Fruit fly (Drosophila melanogaster) whole organism, embryonic: Measurements from ENCODE around the gene neur.

ENCODE experiments used
- Aef1 ChIP-seq: fragments of 200-800 bp; sonication (Bioruptor generic); IDR thresholded peaks from 3 replicates; pipeline ENCODE4 v1.3.6; 2022; ENCODE audit warnings: missing biosample characterization, missing genetic modification characterization
- Asciz ChIP-seq: fragments of 200-800 bp; sonication (Bioruptor generic); optimal IDR thresholded peaks from 2 replicates; lab custom pipeline; 2017; ENCODE audit warnings: missing biosample characterization, mild to moderate bottlenecking, missing genetic modification characterization, missing genetic modification reagents
- B-H2 ChIP-seq: fragments of 200-800 bp; sonication (Bioruptor generic); optimal IDR thresholded peaks from 2 replicates; lab custom pipeline; 2018; ENCODE audit warnings: missing biosample characterization, mild to moderate bottlenecking, missing genetic modification characterization
- CG11695 ChIP-seq: fragments of 200-800 bp; sonication (Bioruptor generic); IDR thresholded peaks from 3 replicates; pipeline ENCODE4 v1.3.6; 2022; ENCODE audit warnings: missing biosample characterization, missing genetic modification characterization
- CG13775 ChIP-seq: fragments of 200-800 bp; sonication (Bioruptor generic); optimal IDR thresholded peaks from 3 replicates; lab custom pipeline; 2017; ENCODE audit warnings: missing biosample characterization, mild to moderate bottlenecking, missing genetic modification characterization
- CG14441 ChIP-seq: fragments of 200-800 bp; sonication (Bioruptor generic); IDR thresholded peaks from 2 replicates; pipeline ENCODE4 v1.3.6; 2022; ENCODE audit warnings: missing biosample characterization, missing genetic modification characterization
- CG15601 ChIP-seq: fragments of 200-800 bp; sonication (Bioruptor generic); optimal IDR thresholded peaks from 3 replicates; lab custom pipeline; 2019; ENCODE audit warnings: missing biosample characterization, mild to moderate bottlenecking, missing genetic modification characterization, moderate library complexity
- CG15696 ChIP-seq: fragments of 200-800 bp; sonication (Bioruptor generic); optimal IDR thresholded peaks from 2 replicates; lab custom pipeline; 2019; ENCODE audit warnings: missing biosample characterization, mild to moderate bottlenecking, missing genetic modification characterization, moderate library complexity
- CG16813 ChIP-seq: fragments of 200-800 bp; sonication (Bioruptor generic); IDR thresholded peaks from 3 replicates; pipeline ENCODE4 v1.3.6; 2022; ENCODE audit warnings: missing biosample characterization, missing genetic modification characterization; ENCODE audit not compliant: partially characterized antibody
- CG17912 ChIP-seq: fragments of 200-800 bp; sonication (Bioruptor generic); optimal IDR thresholded peaks from 2 replicates; lab custom pipeline; 2018; ENCODE audit warnings: missing biosample characterization, mild to moderate bottlenecking, missing genetic modification characterization
- CG18764 ChIP-seq: fragments of 200-800 bp; sonication (Bioruptor generic); optimal IDR thresholded peaks from 3 replicates; lab custom pipeline; 2016; ENCODE audit warnings: missing biosample characterization, missing genetic modification characterization
- CG2889 ChIP-seq: fragments of 200-800 bp; sonication (Bioruptor generic); IDR thresholded peaks from 3 replicates; pipeline ENCODE4 v1.3.6; 2022; ENCODE audit warnings: missing biosample characterization, missing genetic modification characterization
- CG3281 ChIP-seq: fragments of 200-800 bp; sonication (Bioruptor generic); optimal IDR thresholded peaks from 3 replicates; lab custom pipeline; 2017; ENCODE audit warnings: missing biosample characterization, mild to moderate bottlenecking, missing genetic modification characterization
- CG34422 ChIP-seq: fragments of 200-800 bp; sonication (Bioruptor generic); IDR thresholded peaks from 3 replicates; pipeline ENCODE4 v1.3.6; 2022; ENCODE audit warnings: missing biosample characterization, missing genetic modification characterization
- CG3995 ChIP-seq: fragments of 200-800 bp; sonication (Bioruptor generic); optimal IDR thresholded peaks from 3 replicates; lab custom pipeline; 2016; ENCODE audit warnings: missing biosample characterization, missing genetic modification characterization
- CG4282 ChIP-seq: fragments of 200-800 bp; sonication (Bioruptor generic); optimal IDR thresholded peaks from 2 replicates; lab custom pipeline; 2016; ENCODE audit warnings: missing biosample characterization, missing genetic modification characterization
- CG6272 ChIP-seq: fragments of 200-800 bp; sonication (Bioruptor generic); IDR thresholded peaks from 2 replicates; pipeline ENCODE4 v1.3.6; 2022; ENCODE audit warnings: missing biosample characterization, missing genetic modification characterization
- CG7745 ChIP-seq: fragments of 200-800 bp; sonication (Bioruptor generic); optimal IDR thresholded peaks from 2 replicates; lab custom pipeline; 2018; ENCODE audit warnings: missing biosample characterization, mild to moderate bottlenecking, missing genetic modification characterization, moderate library complexity
- CG8359 ChIP-seq: fragments of 200-800 bp; sonication (Bioruptor generic); optimal IDR thresholded peaks from 2 replicates; lab custom pipeline; 2017; ENCODE audit warnings: missing biosample characterization, mild to moderate bottlenecking, missing genetic modification characterization, borderline replicate concordance
- CG9609 ChIP-seq: fragments of 200-800 bp; sonication (Bioruptor generic); optimal IDR thresholded peaks from 3 replicates; lab custom pipeline; 2016; ENCODE audit warnings: missing biosample characterization, missing genetic modification characterization
- Ets97D ChIP-seq: fragments of 200-800 bp; sonication (Bioruptor generic); optimal IDR thresholded peaks from 3 replicates; lab custom pipeline; 2016; ENCODE audit warnings: missing biosample characterization, missing genetic modification characterization
- Fer3 ChIP-seq: fragments of 200-800 bp; sonication (Bioruptor generic); optimal IDR thresholded peaks from 2 replicates; lab custom pipeline; 2018; ENCODE audit warnings: missing biosample characterization, mild to moderate bottlenecking, missing genetic modification characterization, moderate library complexity
- HHEX ChIP-seq: fragments of 200-800 bp; sonication (Bioruptor generic); optimal IDR thresholded peaks from 3 replicates; lab custom pipeline; 2017; ENCODE audit warnings: missing biosample characterization, mild to moderate bottlenecking, missing genetic modification characterization, missing genetic modification reagents
- HLH3B ChIP-seq: fragments of 200-800 bp; sonication (Bioruptor generic); IDR thresholded peaks from 2 replicates; pipeline ENCODE4 v1.3.6; 2022; ENCODE audit warnings: missing biosample characterization, missing genetic modification characterization
- HmgD ChIP-seq: fragments of 200-800 bp; sonication (Bioruptor generic); optimal IDR thresholded peaks from 3 replicates; lab custom pipeline; 2016; ENCODE audit warnings: missing biosample characterization, missing genetic modification characterization
- MBD-R2 ChIP-seq: fragments of 200-800 bp; sonication (Bioruptor generic); IDR thresholded peaks from 2 replicates; pipeline ENCODE4 v1.3.6; 2022; ENCODE audit warnings: missing biosample characterization, missing genetic modification characterization
- Med ChIP-seq: fragments of 200-800 bp; sonication (Bioruptor generic); peaks from one replicate; lab custom pipeline; 2016; ENCODE audit warnings: missing biosample characterization, missing genetic modification characterization, mild to moderate bottlenecking, inconsistent platforms, moderate library complexity
- NFAT ChIP-seq: fragments of 200-800 bp; sonication (Bioruptor generic); IDR thresholded peaks from 2 replicates; pipeline ENCODE4 v1.3.6; 2022; ENCODE audit warnings: missing biosample characterization, missing genetic modification characterization
- Side ChIP-seq: fragments of 200-800 bp; sonication (Bioruptor generic); optimal IDR thresholded peaks from 2 replicates; lab custom pipeline; 2016; ENCODE audit warnings: missing biosample characterization, missing genetic modification characterization
- TFAM ChIP-seq: fragments of 200-800 bp; sonication (Bioruptor generic); optimal IDR thresholded peaks from 2 replicates; lab custom pipeline; 2017; ENCODE audit warnings: missing biosample characterization, missing genetic modification characterization, inconsistent platforms
- amos ChIP-seq: fragments of 200-800 bp; sonication (Bioruptor generic); IDR thresholded peaks from 2 replicates; pipeline ENCODE4 v1.3.6; 2022; ENCODE audit warnings: missing biosample characterization, missing genetic modification characterization; ENCODE audit not compliant: partially characterized antibody
- bcd ChIP-seq: fragments of 200-800 bp; sonication (Bioruptor generic); optimal IDR thresholded peaks from 2 replicates; lab custom pipeline; 2017; ENCODE audit warnings: missing biosample characterization, mild to moderate bottlenecking, missing genetic modification characterization
- cad ChIP-seq: fragments of >200 bp; optimal IDR thresholded peaks from 2 replicates; lab custom pipeline; 2017; ENCODE audit warnings: missing biosample characterization, missing genetic modification characterization
- crc ChIP-seq: fragments of 200-800 bp; sonication (Bioruptor generic); optimal IDR thresholded peaks from 2 replicates; lab custom pipeline; 2016; ENCODE audit warnings: missing biosample characterization, missing genetic modification characterization
- esg ChIP-seq: fragments of 200-800 bp; sonication (Bioruptor generic); conservative IDR thresholded peaks from 2 replicates; pipeline ENCODE4 v1.3.6; 2022; ENCODE audit warnings: missing biosample characterization, missing genetic modification characterization
- fd3F ChIP-seq: fragments of 200-800 bp; sonication (Bioruptor generic); optimal IDR thresholded peaks from 2 replicates; lab custom pipeline; 2018; ENCODE audit warnings: missing biosample characterization, mild to moderate bottlenecking, missing genetic modification characterization, moderate library complexity
- gfzf ChIP-seq: fragments of 200-800 bp; sonication (Bioruptor generic); optimal IDR thresholded peaks from 2 replicates; lab custom pipeline; 2016; ENCODE audit warnings: missing biosample characterization, mild to moderate bottlenecking, missing genetic modification characterization, moderate library complexity
- hbn ChIP-seq: fragments of 200-800 bp; sonication (Bioruptor generic); IDR thresholded peaks from 2 replicates; pipeline ENCODE4 v1.3.6; 2022; ENCODE audit warnings: missing biosample characterization, missing genetic modification characterization; ENCODE audit not compliant: partially characterized antibody
- lbe ChIP-seq: fragments of 200-800 bp; sonication (Bioruptor generic); optimal IDR thresholded peaks from 2 replicates; lab custom pipeline; 2016; ENCODE audit warnings: missing biosample characterization, mild to moderate bottlenecking, missing genetic modification characterization
- mld ChIP-seq: fragments of 200-800 bp; sonication (Bioruptor generic); IDR thresholded peaks from 3 replicates; pipeline ENCODE4 v1.3.6; 2022; ENCODE audit warnings: missing biosample characterization, missing genetic modification characterization; ENCODE audit not compliant: partially characterized antibody
- onecut ChIP-seq: fragments of 200-800 bp; sonication (Bioruptor generic); IDR thresholded peaks from 2 replicates; pipeline ENCODE4 v1.3.6; 2022; ENCODE audit warnings: missing biosample characterization, missing genetic modification characterization
- p53 ChIP-seq: fragments of 200-800 bp; sonication (Bioruptor generic); optimal IDR thresholded peaks from 2 replicates; lab custom pipeline; 2016; ENCODE audit warnings: missing biosample characterization, missing genetic modification characterization
- pzg ChIP-seq: fragments of 200-800 bp; sonication (Bioruptor generic); optimal IDR thresholded peaks from 3 replicates; lab custom pipeline; 2018; ENCODE audit warnings: missing biosample characterization, mild to moderate bottlenecking, missing genetic modification characterization, moderate library complexity
- sob ChIP-seq: fragments of 200-800 bp; sonication (Bioruptor generic); IDR thresholded peaks from 2 replicates; pipeline ENCODE4 v1.3.6; 2022; ENCODE audit warnings: missing biosample characterization, missing genetic modification characterization
- sr ChIP-seq: fragments of 200-800 bp; sonication (Bioruptor generic); IDR thresholded peaks from 3 replicates; pipeline ENCODE4 v1.3.6; 2022; ENCODE audit warnings: missing biosample characterization, missing genetic modification characterization
- stc ChIP-seq: fragments of 200-800 bp; sonication (Bioruptor generic); IDR thresholded peaks from 2 replicates; pipeline ENCODE4 v1.3.6; 2022; ENCODE audit warnings: missing biosample characterization, missing genetic modification characterization
- tna ChIP-seq: fragments of 200-800 bp; sonication (Bioruptor generic); IDR thresholded peaks from 2 replicates; pipeline ENCODE4 v1.3.6; 2022; ENCODE audit warnings: missing biosample characterization, missing genetic modification characterization; ENCODE audit not compliant: partially characterized antibody
- tx ChIP-seq: fragments of 200-800 bp; sonication (Bioruptor generic); optimal IDR thresholded peaks from 2 replicates; lab custom pipeline; 2016; ENCODE audit warnings: missing biosample characterization, missing genetic modification characterization
- zf30C ChIP-seq: fragments of 200-800 bp; sonication (Bioruptor generic); optimal IDR thresholded peaks from 3 replicates; lab custom pipeline; 2018; ENCODE audit warnings: missing biosample characterization, mild to moderate bottlenecking, missing genetic modification characterization
- zfh2 ChIP-seq: fragments of 200-800 bp; sonication (Bioruptor generic); optimal IDR thresholded peaks from 2 replicates; lab custom pipeline; 2016; ENCODE audit warnings: missing biosample characterization, missing genetic modification characterization

Gene neur

DNA sequence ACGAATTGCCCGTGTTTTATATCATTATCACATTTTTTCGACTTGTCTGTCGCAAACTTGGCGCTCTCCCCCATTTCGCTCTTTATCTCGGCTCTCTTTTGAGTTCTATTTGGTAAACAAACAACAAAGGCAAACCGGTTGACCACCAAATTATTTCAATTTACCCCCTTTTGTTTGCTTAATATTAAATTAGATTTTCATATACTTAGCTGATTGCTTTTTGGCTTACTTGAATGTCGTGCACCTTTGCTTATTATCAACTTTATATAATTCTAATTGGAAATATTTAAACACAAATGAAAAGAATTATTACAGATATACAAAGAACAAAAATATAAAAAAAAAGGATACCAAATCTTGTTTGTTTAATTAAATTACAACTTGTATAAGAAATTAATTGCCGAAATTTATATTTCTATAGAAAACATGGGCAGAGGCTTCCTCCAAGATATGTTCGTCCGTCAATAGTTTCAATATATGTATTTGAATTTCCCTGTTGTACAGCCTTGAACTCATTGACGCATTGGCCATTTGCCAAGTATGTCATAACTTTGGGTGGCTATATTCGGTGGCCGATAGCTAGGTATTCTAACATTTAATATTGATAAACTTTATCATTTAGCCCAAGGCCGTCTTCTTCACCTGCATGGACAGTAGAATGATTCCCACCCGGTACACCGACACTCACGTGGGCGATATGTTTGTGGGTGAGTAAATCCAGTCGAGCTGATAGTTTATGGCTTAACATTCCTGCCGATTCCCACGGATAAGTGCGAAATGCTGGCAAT, 57.9 kb downstream of the neur start:
- TF ChIP-seq CG16813 (GFP tag; lab: Robert Waterston, UW), result no peak
- TF ChIP-seq CG11695 (GFP tag; lab: Robert Waterston, UW), result peak; percentile 56; the same call in 2 of the 3 replicates
- no peak for TF ChIP-seq CG4282 (GFP tag; lab: Kevin White, UChicago)
- no peak for TF ChIP-seq pzg (GFP tag; lab: Kevin White, UChicago)
- no peak for TF ChIP-seq lbe (GFP tag; lab: Kevin White, UChicago)
- no peak for TF ChIP-seq mld (GFP tag; lab: Robert Waterston, UW)
- no peak for TF ChIP-seq CG14441 (GFP tag; lab: Robert Waterston, UW)
- no peak for TF ChIP-seq Asciz (GFP tag; lab: Kevin White, UChicago)
- no peak for TF ChIP-seq crc (GFP tag; lab: Kevin White, UChicago)
- no peak for TF ChIP-seq Aef1 (GFP tag; lab: Robert Waterston, UW)
- no peak for TF ChIP-seq CG3995 (GFP tag; lab: Kevin White, UChicago)
- TF ChIP-seq cad (GFP tag; lab: Kevin White, UChicago), result no peak
- TF ChIP-seq CG2889, result no peak
- TF ChIP-seq Med (GFP tag; lab: Kevin White, UChicago), result peak; percentile 64
- TF ChIP-seq esg (GFP tag; lab: Robert Waterston, UW), result no peak
- TF ChIP-seq CG13775 (GFP tag; lab: Kevin White, UChicago), result no peak
- TF ChIP-seq hbn (GFP tag; lab: Robert Waterston, UW), result no peak
- no peak for TF ChIP-seq CG6272 (GFP tag; lab: Robert Waterston, UW)
- TF ChIP-seq HLH3B (GFP tag; lab: Robert Waterston, UW), result no peak
- TF ChIP-seq stc, result no peak
- TF ChIP-seq fd3F, result no peak
- TF ChIP-seq sr (GFP tag; lab: Robert Waterston, UW), result 0 out of 3 replicates have a peak, but pooled peaks have one; percentile 4
- no peak for TF ChIP-seq CG9609 (GFP tag; lab: Kevin White, UChicago)
- TF ChIP-seq sob (GFP tag; lab: Robert Waterston, UW), result peak; percentile 6; the same call in 1 of the 2 replicates
- peak; percentile 13; the same call in 1 of the 2 replicates for TF ChIP-seq tna (GFP tag; lab: Robert Waterston, UW)
- TF ChIP-seq Fer3 (tag; lab: Kevin White, UChicago), result no peak
- no peak for TF ChIP-seq amos (GFP tag; lab: Robert Waterston, UW)
- TF ChIP-seq onecut (GFP tag; lab: Robert Waterston, UW), result no peak
- TF ChIP-seq CG34422 (GFP tag; lab: Robert Waterston, UW), result no peak
- no peak for TF ChIP-seq gfzf
- no peak for TF ChIP-seq CG15601
- no peak for TF ChIP-seq CG17912 (GFP tag; lab: Kevin White, UChicago)
- TF ChIP-seq CG7745 (tag; lab: Kevin White, UChicago), result peak; percentile 56
- TF ChIP-seq CG18764 (GFP tag; lab: Kevin White, UChicago), result no peak
- no peak for TF ChIP-seq Side (GFP tag; lab: Kevin White, UChicago)
- no peak for TF ChIP-seq TFAM (GFP tag; lab: Kevin White, UChicago)
- no peak for TF ChIP-seq Ets97D (GFP tag; lab: Kevin White, UChicago)
- no peak for TF ChIP-seq tx (GFP tag; lab: Kevin White, UChicago)
- no peak for TF ChIP-seq zf30C (GFP tag; lab: Kevin White, UChicago)
- no peak for TF ChIP-seq B-H2 (GFP tag; lab: Kevin White, UChicago)
- no peak for TF ChIP-seq CG15696 (tag; lab: Kevin White, UChicago)
- TF ChIP-seq CG3281, result no peak
- TF ChIP-seq MBD-R2, result no peak
- no peak for TF ChIP-seq NFAT
- no peak for TF ChIP-seq CG8359 (GFP tag; lab: Kevin White, UChicago)
- no peak for TF ChIP-seq HHEX (GFP tag; lab: Kevin White, UChicago)
- TF ChIP-seq bcd (GFP tag; lab: Kevin White, UChicago), result no peak
- no peak for TF ChIP-seq HmgD (GFP tag; lab: Kevin White, UChicago)
- TF ChIP-seq p53 (GFP tag; lab: Kevin White, UChicago), result no peak
- TF ChIP-seq zfh2 (GFP tag; lab: Kevin White, UChicago), result no peak
